Worm (Caenorhabditis elegans) whole organism, late embryonic: ENCODE measurements around the gene T24B8.7.

Source experiments
- C08G9.2 ChIP-seq: sonication (generic microtip); optimal IDR thresholded peaks from 2 replicates; lab custom pipeline; 2016; ENCODE audit warnings: mild to moderate bottlenecking, missing genetic modification characterization, moderate library complexity, missing compliant biosample characterization
- C38D4.7 ChIP-seq: fragments of 200-800 bp; sonication (Bioruptor generic); optimal IDR thresholded peaks from 2 replicates; lab custom pipeline; 2018; ENCODE audit warnings: mild to moderate bottlenecking, missing genetic modification characterization, moderate library complexity, missing compliant biosample characterization
- K02D7.2 ChIP-seq: sonication (generic microtip); optimal IDR thresholded peaks from 2 replicates; lab custom pipeline; 2017; ENCODE audit warnings: mild to moderate bottlenecking, missing genetic modification characterization, missing compliant biosample characterization
- K09A11.1 ChIP-seq: sonication (generic microtip); optimal IDR thresholded peaks from 2 replicates; lab custom pipeline; 2017; ENCODE audit warnings: antibody characterized with exemption, mild to moderate bottlenecking, missing genetic modification characterization, missing compliant biosample characterization; ENCODE audit not compliant: insufficient read depth
- T23F11.4 ChIP-seq: fragments of 200-800 bp; sonication (Bioruptor generic); optimal IDR thresholded peaks from 2 replicates; lab custom pipeline; 2018; ENCODE audit warnings: mild to moderate bottlenecking, missing genetic modification characterization, missing compliant biosample characterization
- ahr-1 ChIP-seq: sonication (generic microtip); optimal IDR thresholded peaks from 2 replicates; lab custom pipeline; 2016; ENCODE audit warnings: missing genetic modification characterization, missing compliant biosample characterization
- ama-1 ChIP-seq: fragments of 150-350 bp; optimal IDR thresholded peaks from 2 replicates; lab custom pipeline; 2014
- ceh-14 ChIP-seq: sonication (generic microtip); optimal IDR thresholded peaks from 2 replicates; lab custom pipeline; 2016; ENCODE audit warnings: missing genotype, missing genetic modification characterization, missing compliant biosample characterization
- ceh-18 ChIP-seq: sonication (generic microtip); optimal IDR thresholded peaks from 2 replicates; lab custom pipeline; 2016; ENCODE audit warnings: missing genetic modification characterization, missing compliant biosample characterization
- ceh-19 ChIP-seq: fragments of 200-800 bp; sonication (Bioruptor generic); optimal IDR thresholded peaks from 2 replicates; lab custom pipeline; 2018; ENCODE audit warnings: mild to moderate bottlenecking, missing genetic modification characterization, missing compliant biosample characterization
- ceh-2 ChIP-seq: sonication (generic microtip); optimal IDR thresholded peaks from 2 replicates; lab custom pipeline; 2016; ENCODE audit warnings: missing genotype, missing genetic modification characterization, missing compliant biosample characterization
- ceh-24 ChIP-seq: sonication (generic microtip); optimal IDR thresholded peaks from 2 replicates; lab custom pipeline; 2016; ENCODE audit warnings: mild to moderate bottlenecking, missing genetic modification characterization, missing compliant biosample characterization
- ceh-31 ChIP-seq: sonication (generic microtip); optimal IDR thresholded peaks from 2 replicates; lab custom pipeline; 2016; ENCODE audit warnings: missing genetic modification characterization, missing compliant biosample characterization
- ceh-45 ChIP-seq: fragments of 200-800 bp; sonication (Bioruptor generic); IDR thresholded peaks from 2 replicates; pipeline ENCODE4 v1.3.6; 2022; ENCODE audit warnings: missing genetic modification reagents, missing genetic modification characterization, missing compliant biosample characterization
- ceh-48 ChIP-seq: sonication (generic microtip); optimal IDR thresholded peaks from 2 replicates; lab custom pipeline; 2016; ENCODE audit warnings: missing genetic modification characterization, inconsistent platforms, missing compliant biosample characterization
- dmd-4 ChIP-seq: sonication (generic microtip); optimal IDR thresholded peaks from 2 replicates; lab custom pipeline; 2016; ENCODE audit warnings: borderline replicate concordance, missing genetic modification characterization, missing compliant biosample characterization
- elt-4 ChIP-seq: sonication (generic microtip); optimal IDR thresholded peaks from 2 replicates; lab custom pipeline; 2016; ENCODE audit warnings: missing genetic modification characterization, missing compliant biosample characterization
- ets-4 ChIP-seq: sonication (generic microtip); optimal IDR thresholded peaks from 2 replicates; lab custom pipeline; 2016; ENCODE audit warnings: missing genetic modification characterization, missing compliant biosample characterization
- fax-1 ChIP-seq: sonication (generic microtip); optimal IDR thresholded peaks from 2 replicates; lab custom pipeline; 2016; ENCODE audit warnings: missing genotype, missing genetic modification characterization, missing compliant biosample characterization
- fkh-6 ChIP-seq: sonication (generic microtip); optimal IDR thresholded peaks from 2 replicates; lab custom pipeline; 2016; ENCODE audit warnings: missing genetic modification characterization, missing compliant biosample characterization
- gmeb-2 ChIP-seq: sonication (generic microtip); optimal IDR thresholded peaks from 2 replicates; lab custom pipeline; 2016; ENCODE audit warnings: missing genetic modification characterization, inconsistent platforms, missing compliant biosample characterization
- hlh-6 ChIP-seq: sonication (generic microtip); optimal IDR thresholded peaks from 2 replicates; lab custom pipeline; 2016; ENCODE audit warnings: missing genotype, missing genetic modification characterization, missing compliant biosample characterization
- lim-6 ChIP-seq: sonication (generic microtip); optimal IDR thresholded peaks from 2 replicates; lab custom pipeline; 2016; ENCODE audit warnings: missing genetic modification characterization, missing compliant biosample characterization
- madf-2 ChIP-seq: sonication (generic microtip); optimal IDR thresholded peaks from 2 replicates; lab custom pipeline; 2017; ENCODE audit warnings: missing genetic modification characterization, missing compliant biosample characterization
- nfya-1 ChIP-seq: sonication (generic microtip); optimal IDR thresholded peaks from 2 replicates; lab custom pipeline; 2017; ENCODE audit warnings: missing genetic modification characterization, mild to moderate bottlenecking, missing compliant biosample characterization, antibody characterized with exemption, moderate library complexity
- nhr-11 ChIP-seq: fragments of 150-350 bp; optimal IDR thresholded peaks from 2 replicates; lab custom pipeline; 2014; ENCODE audit warnings: missing biosample characterization, missing genetic modification characterization
- odd-2 ChIP-seq: sonication (generic microtip); optimal IDR thresholded peaks from 2 replicates; lab custom pipeline; 2017; ENCODE audit warnings: antibody characterized with exemption, mild to moderate bottlenecking, missing genetic modification characterization, missing compliant biosample characterization
- pag-3 ChIP-seq: sonication (generic microtip); optimal IDR thresholded peaks from 2 replicates; lab custom pipeline; 2016; ENCODE audit warnings: missing compliant biosample characterization, missing genetic modification characterization, borderline replicate concordance
- pat-9 ChIP-seq: fragments of 200-800 bp; sonication (Bioruptor generic); optimal IDR thresholded peaks from 2 replicates; lab custom pipeline; 2018; ENCODE audit warnings: mild to moderate bottlenecking, missing genetic modification characterization, moderate library complexity, missing compliant biosample characterization
- pqm-1 ChIP-seq: sonication (generic microtip); optimal IDR thresholded peaks from 2 replicates; lab custom pipeline; 2016; ENCODE audit warnings: missing genetic modification characterization, missing compliant biosample characterization
- pros-1 ChIP-seq: fragments of 150-350 bp; optimal IDR thresholded peaks from 2 replicates; lab custom pipeline; 2014; ENCODE audit warnings: missing biosample characterization, missing genetic modification reagents, missing genetic modification characterization
- ref-2 ChIP-seq: sonication (generic microtip); optimal IDR thresholded peaks from 2 replicates; lab custom pipeline; 2016; ENCODE audit warnings: missing genetic modification characterization, missing compliant biosample characterization
- sox-4 ChIP-seq: sonication (generic microtip); optimal IDR thresholded peaks from 2 replicates; lab custom pipeline; 2017; ENCODE audit warnings: mild to moderate bottlenecking, missing genetic modification characterization, inconsistent platforms, missing compliant biosample characterization
- syd-9 ChIP-seq: sonication (generic microtip); optimal IDR thresholded peaks from 2 replicates; lab custom pipeline; 2016; ENCODE audit warnings: mild to moderate bottlenecking, missing genetic modification characterization, moderate library complexity, missing compliant biosample characterization
- tbx-2 ChIP-seq: sonication (generic microtip); optimal IDR thresholded peaks from 2 replicates; lab custom pipeline; 2016; ENCODE audit warnings: missing genetic modification characterization, missing compliant biosample characterization
- tbx-7 ChIP-seq: sonication (generic microtip); optimal IDR thresholded peaks from 2 replicates; lab custom pipeline; 2016; ENCODE audit warnings: missing genotype, missing genetic modification characterization, missing compliant biosample characterization
- unc-42 ChIP-seq: sonication (generic microtip); optimal IDR thresholded peaks from 2 replicates; lab custom pipeline; 2016; ENCODE audit warnings: missing genotype, missing genetic modification characterization, missing compliant biosample characterization
- unc-86 ChIP-seq: sonication (generic microtip); optimal IDR thresholded peaks from 2 replicates; lab custom pipeline; 2016; ENCODE audit warnings: missing genetic modification characterization, missing compliant biosample characterization
- zip-5 ChIP-seq: sonication (generic microtip); optimal IDR thresholded peaks from 2 replicates; lab custom pipeline; 2016; ENCODE audit warnings: missing genetic modification characterization, missing compliant biosample characterization

The T24B8.7 gene

DNA sequence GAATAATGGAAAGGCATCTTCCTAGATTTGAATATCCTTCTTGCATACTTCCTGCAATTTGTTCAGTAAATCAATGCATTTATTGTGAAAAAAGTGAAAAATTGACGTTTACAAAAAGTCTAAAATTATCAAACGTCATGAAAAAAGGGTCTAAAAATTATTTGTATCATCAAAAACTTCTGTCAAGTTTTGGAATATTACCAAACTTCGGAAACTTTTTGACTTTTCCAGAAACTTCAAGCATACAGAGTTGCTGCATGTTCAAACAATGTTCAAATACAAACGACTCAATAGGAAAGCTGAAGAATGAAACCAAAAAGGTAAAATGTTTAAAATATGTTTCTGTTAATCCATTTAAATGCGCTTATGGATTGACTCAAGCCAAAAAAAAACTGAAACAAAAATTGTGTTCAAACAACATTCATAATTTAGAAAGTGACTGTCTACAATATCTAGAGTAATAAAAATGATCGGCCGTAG, 51.7 kb downstream of the T24B8.7 start, which contains the start of gene F44G4.6:
Gene F44G4.6 (minus strand): TSS at position 51 of the 480 bp plus-strand sequence.
- TF ChIP-seq pag-3 (tag; lab: Kevin White, UChicago) (no peak), fax-1 (no peak), dmd-4 (no peak)
- TF ChIP-seq, all 69 proteins: peak for 0

DNA sequence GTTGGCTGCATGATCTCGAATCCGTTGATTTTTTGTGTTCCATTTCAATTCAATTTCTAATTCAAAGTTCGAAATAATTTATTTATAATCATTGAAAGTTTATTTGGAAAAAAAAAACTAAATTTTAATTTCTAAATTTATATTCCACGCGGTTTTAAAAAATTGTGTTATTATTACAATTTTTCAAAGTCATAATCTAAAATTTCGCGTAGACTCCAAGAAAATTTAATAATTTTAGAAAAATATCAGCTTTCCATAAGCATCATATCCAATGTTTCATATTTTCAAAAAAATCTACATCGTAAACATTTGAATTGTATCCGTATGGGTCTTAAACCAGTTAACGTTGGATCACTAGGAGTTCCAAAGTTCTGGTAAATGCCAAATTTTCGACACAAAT, 53.1 kb downstream of the T24B8.7 start, which contains the start of gene F44G4.5:
Gene F44G4.5 (minus strand): TSS at position 101 of the 400 bp plus-strand sequence.
- no peak for TF ChIP-seq ceh-48

DNA sequence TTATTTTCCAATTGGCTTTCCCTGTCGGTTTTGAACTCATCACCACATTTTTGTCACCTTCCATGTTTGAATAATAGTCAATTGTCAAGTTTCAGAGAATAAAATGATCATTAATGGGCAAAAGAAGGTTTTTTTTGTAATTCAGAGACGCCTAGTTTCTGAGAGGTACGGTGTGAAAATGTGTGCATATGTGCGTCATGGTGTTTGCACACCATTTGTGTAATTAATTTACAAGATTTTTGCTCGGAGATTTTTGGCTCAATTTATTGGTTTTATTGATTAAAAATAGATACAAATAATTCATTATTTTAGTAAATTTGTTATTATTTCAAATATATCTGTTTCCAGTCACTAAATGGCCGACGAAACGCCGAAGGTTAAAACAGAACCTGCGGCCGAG, 56.0 kb downstream of the T24B8.7 start, which contains the start of the genes F44G4.3 and tdp-1:
Gene F44G4.3 (minus strand): TSS at position 184 of the 400 bp plus-strand sequence.
Gene tdp-1 (plus strand): TSS at position 347 of the 400 bp plus-strand sequence.
- no peak for TF ChIP-seq unc-86 (tag; lab: Kevin White, UChicago)
- no peak for TF ChIP-seq ceh-45
- no peak for TF ChIP-seq pat-9 (tag; lab: Kevin White, UChicago)
- TF ChIP-seq madf-2: no peak
- no peak for TF ChIP-seq pqm-1 (tag; lab: Kevin White, UChicago)
- TF ChIP-seq ceh-14 (tag; lab: Kevin White, UChicago): peak; percentile 52
- TF ChIP-seq nfya-1: peak; percentile 30
- TF ChIP-seq syd-9: no peak
- TF ChIP-seq ceh-19 (GFP tag; lab: Kevin White, UChicago): no peak
- no peak for TF ChIP-seq ceh-18 (tag; lab: Kevin White, UChicago)
- TF ChIP-seq unc-42 (tag; lab: Kevin White, UChicago): peak; percentile 91
- no peak for TF ChIP-seq sox-4
- no peak for TF ChIP-seq ahr-1 (tag; lab: Kevin White, UChicago)
- TF ChIP-seq odd-2 (tag; lab: Kevin White, UChicago): no peak
- TF ChIP-seq K02D7.2 (tag; lab: Kevin White, UChicago): no peak
- peak; percentile 21 for TF ChIP-seq ceh-48
- TF ChIP-seq fkh-6: no peak
- TF ChIP-seq ama-1 (lab: Kevin White, UChicago): no peak
- no peak for TF ChIP-seq pros-1 (tag; lab: Kevin White, UChicago)
- no peak for TF ChIP-seq ceh-2 (tag; lab: Kevin White, UChicago)

DNA sequence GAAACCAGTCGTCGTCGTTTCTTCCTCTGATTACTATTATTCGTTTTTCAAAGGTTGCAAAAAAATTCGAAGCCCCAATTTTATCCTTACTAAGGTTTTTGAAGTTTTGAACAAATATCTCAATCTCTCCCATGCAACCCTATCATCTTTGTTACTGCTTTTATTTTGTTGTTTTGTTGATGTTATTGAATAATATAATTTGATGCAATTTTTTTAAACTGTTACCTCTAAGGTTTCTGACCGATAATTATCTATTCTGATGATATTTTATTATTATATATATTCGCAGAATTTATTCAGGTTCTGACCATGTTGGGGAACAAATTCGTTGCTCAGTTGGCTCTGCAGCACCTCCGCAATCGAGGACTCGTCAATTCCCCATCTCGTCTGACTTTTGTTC, 57.4 kb downstream of the T24B8.7 start, which contains the start of gene ndub-2:
Gene ndub-2 (plus strand): TSS at position 301 of the 400 bp plus-strand sequence.
- TF ChIP-seq gmeb-2 (tag; lab: Kevin White, UChicago) (no peak), unc-42 (tag; lab: Kevin White, UChicago) (no peak), ceh-31 (tag; lab: Kevin White, UChicago) (no peak), ceh-45 (no peak), dmd-4 (no peak), fax-1 (no peak), ceh-18 (tag; lab: Kevin White, UChicago) (no peak), K02D7.2 (tag; lab: Kevin White, UChicago) (no peak), hlh-6 (tag; lab: Kevin White, UChicago) (no peak), tbx-7 (tag; lab: Kevin White, UChicago) (no peak), C38D4.7 (GFP tag; lab: Kevin White, UChicago) (no peak), pag-3 (tag; lab: Kevin White, UChicago) (no peak), nhr-11 (tag; lab: Kevin White, UChicago) (no peak), lim-6 (no peak), zip-5 (tag; lab: Kevin White, UChicago) (no peak), ceh-48 (no peak), K09A11.1 (no peak), T23F11.4 (no peak), sox-4 (no peak), C08G9.2 (no peak)

DNA sequence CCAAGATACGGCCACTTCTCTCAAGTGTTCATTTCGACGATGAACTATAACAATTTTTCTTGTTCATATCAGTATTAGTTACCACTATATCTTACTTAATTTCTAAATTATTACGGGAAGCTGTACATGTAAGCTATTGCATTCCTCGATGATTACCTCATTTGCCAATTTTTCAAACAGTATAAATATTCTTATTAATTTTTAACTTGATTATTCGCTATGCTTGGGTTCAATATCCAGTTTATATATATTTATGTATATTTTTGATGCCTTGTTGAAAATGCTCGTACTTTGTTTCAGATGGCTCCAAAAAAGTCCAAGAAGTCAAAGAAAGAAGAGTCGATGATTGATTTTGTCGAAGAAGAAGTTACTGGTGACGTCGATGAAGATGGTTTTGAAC, 59.1 kb downstream of the T24B8.7 start, which contains the start of gene F44G4.1:
Gene F44G4.1 (plus strand): TSS at position 301 of the 400 bp plus-strand sequence.
- TF ChIP-seq gmeb-2 (tag; lab: Kevin White, UChicago) (no peak), ets-4 (tag; lab: Kevin White, UChicago) (no peak), elt-4 (tag; lab: Kevin White, UChicago) (no peak), zip-5 (tag; lab: Kevin White, UChicago) (no peak), pat-9 (tag; lab: Kevin White, UChicago) (no peak), C38D4.7 (GFP tag; lab: Kevin White, UChicago) (no peak), pros-1 (tag; lab: Kevin White, UChicago) (no peak), ceh-2 (tag; lab: Kevin White, UChicago) (no peak), ceh-24 (tag; lab: Kevin White, UChicago) (no peak), tbx-2 (tag; lab: Kevin White, UChicago) (no peak), nfya-1 (no peak), ref-2 (tag; lab: Kevin White, UChicago) (no peak)
- TF ChIP-seq, all 69 proteins: peak for 0
